Fruit fly (Drosophila melanogaster) S2 (cell line): ENCODE data around the gene CG4887.

Experiments
- CG8478 ChIP-seq: fragments of >200 bp; optimal IDR thresholded peaks from 2 replicates; lab custom pipeline; 2018
- CTCF ChIP-seq, 2 experiments: fragments of >200 bp; optimal IDR thresholded peaks; 2 replicates each; lab custom pipeline; 2018

dm6 chr2L:1217892-1218473 lies 45.2 kb downstream of the CG4887 start:
- TF ChIP-seq CTCF (optimal IDR thresholded peaks at IDR 0.05; lab: Kevin White, UChicago): no peak
- no peak for TF ChIP-seq CG8478 (lab: Kevin White, UChicago)
